Worm (Caenorhabditis elegans) whole organism, early embryonic: Measurements from ENCODE around the gene ZK863.8.

Source experiments
- F13C5.2 ChIP-seq: sonication (generic microtip); optimal IDR thresholded peaks from 2 replicates; lab custom pipeline; 2017; ENCODE audit warnings: mild to moderate bottlenecking, missing genetic modification characterization, inconsistent platforms, missing compliant biosample characterization
- ama-1 ChIP-seq: fragments of 150-350 bp; optimal IDR thresholded peaks from 2 replicates; lab custom pipeline; 2014
- ceh-13 ChIP-seq: fragments of 200-800 bp; sonication (Bioruptor generic); optimal IDR thresholded peaks from 2 replicates; lab custom pipeline; 2018; ENCODE audit warnings: mild to moderate bottlenecking, missing genetic modification characterization, missing compliant biosample characterization
- flt-1 ChIP-seq: fragments of 200-800 bp; sonication (Bioruptor generic); IDR thresholded peaks from 2 replicates; pipeline ENCODE4 v1.3.6; 2022; ENCODE audit warnings: missing genetic modification characterization, missing compliant biosample characterization
- scrt-1 ChIP-seq: fragments of 200-800 bp; sonication (Bioruptor generic); IDR thresholded peaks from 2 replicates; pipeline ENCODE4 v1.3.6; 2022; ENCODE audit warnings: missing genetic modification characterization, missing compliant biosample characterization

- TF ChIP-seq flt-1 (GFP tag; lab: Robert Waterston, UW) (no peak), ceh-13 (GFP tag; lab: Kevin White, UChicago) (no peak), ama-1 (no peak), scrt-1 (GFP tag; lab: Robert Waterston, UW) (no peak), F13C5.2 (tag; lab: Kevin White, UChicago) (no peak)
Observed at ce11 chrV:12159975-12160374, 27.3 kb downstream of the ZK863.8 start.
